Worm (Caenorhabditis elegans) whole organism, L1 larva: Measurements from ENCODE around the gene F56H9.2.

Experiments used
- Y116A8C.19 ChIP-seq: sonication (generic microtip); optimal IDR thresholded peaks from 2 replicates; lab custom pipeline; 2016; ENCODE audit warnings: missing compliant biosample characterization, missing genetic modification characterization, borderline replicate concordance
- aha-1 ChIP-seq: fragments of 150-350 bp; optimal IDR thresholded peaks from 2 replicates; lab custom pipeline; 2014; ENCODE audit warnings: missing biosample characterization, missing genetic modification characterization
- aly-2 ChIP-seq: fragments of 150-350 bp; optimal IDR thresholded peaks from 2 replicates; lab custom pipeline; 2014; ENCODE audit warnings: missing biosample characterization, missing genetic modification characterization
- ama-1 ChIP-seq: fragments of 150-350 bp; optimal IDR thresholded peaks from 2 replicates; lab custom pipeline; 2014
- ceh-8 ChIP-seq: fragments of 200-800 bp; sonication (Bioruptor generic); optimal IDR thresholded peaks from 2 replicates; lab custom pipeline; 2018; ENCODE audit warnings: mild to moderate bottlenecking, missing genetic modification characterization, moderate library complexity, missing compliant biosample characterization
- ceh-82 ChIP-seq, 3 experiments: fragments of 150-350 bp in 1 of 3; sonication (generic microtip) in 2 of 3; optimal IDR thresholded peaks; 2 replicates each; lab custom pipeline; 2014 to 2017; ENCODE audit warnings: missing biosample characterization in 3 of 3, missing genetic modification characterization in 3 of 3
- efl-1 ChIP-seq, 4 experiments: fragments of 150-350 bp; optimal IDR thresholded peaks in 3 of 4; peaks in 1 of 4; 1 replicate in 1 of 4; 2 replicates in 3 of 4; lab custom pipeline; 2014; ENCODE audit warnings: missing biosample characterization in 2 of 4, missing genetic modification characterization in 2 of 4, missing genetic modification reagents in 2 of 4
- efl-3 ChIP-seq: fragments of 200-800 bp; sonication (Bioruptor generic); optimal IDR thresholded peaks from 2 replicates; lab custom pipeline; 2018; ENCODE audit warnings: mild to moderate bottlenecking, missing genetic modification characterization, missing compliant biosample characterization
- egl-27 ChIP-seq, 2 experiments: fragments of 150-350 bp in 1 of 2; sonication (generic microtip); optimal IDR thresholded peaks; 3 replicates each; lab custom pipeline; 2017 to 2018; ENCODE audit warnings: missing biosample characterization in 2 of 2, missing genetic modification characterization in 2 of 2, missing genetic modification reagents in 2 of 2
- elt-3 ChIP-seq, 6 experiments: fragments of 150-350 bp in 1 of 6; sonication (generic microtip); optimal IDR thresholded peaks; 2 replicates each; lab custom pipeline; 2017 to 2018; ENCODE audit warnings: missing biosample characterization in 6 of 6, missing genetic modification characterization in 6 of 6, inconsistent platforms in 1 of 6
- ets-5 ChIP-seq: fragments of 200-800 bp; sonication (Bioruptor generic); IDR thresholded peaks from 2 replicates; pipeline ENCODE4 v1.3.6; 2022; ENCODE audit warnings: missing genetic modification characterization, missing compliant biosample characterization
- fkh-10 ChIP-seq: sonication (generic microtip); optimal IDR thresholded peaks from 2 replicates; lab custom pipeline; 2017; ENCODE audit warnings: missing biosample characterization, missing genetic modification reagents, missing genetic modification characterization
- fkh-8 ChIP-seq: sonication (generic microtip); optimal IDR thresholded peaks from 2 replicates; lab custom pipeline; 2016; ENCODE audit warnings: mild to moderate bottlenecking, missing genetic modification characterization, missing compliant biosample characterization
- fos-1 ChIP-seq: fragments of 150-350 bp; optimal IDR thresholded peaks from 2 replicates; lab custom pipeline; 2014; ENCODE audit warnings: missing biosample characterization, missing genetic modification characterization
- hlh-17 ChIP-seq: fragments of 200-800 bp; sonication (Bioruptor generic); optimal IDR thresholded peaks from 2 replicates; lab custom pipeline; 2018; ENCODE audit warnings: missing genetic modification characterization, mild to moderate bottlenecking, missing compliant biosample characterization, moderate library complexity, borderline replicate concordance
- hlh-4 ChIP-seq: sonication (generic microtip); optimal IDR thresholded peaks from 2 replicates; lab custom pipeline; 2016; ENCODE audit warnings: mild to moderate bottlenecking, missing genetic modification characterization, missing compliant biosample characterization
- irx-1 ChIP-seq: sonication (generic microtip); optimal IDR thresholded peaks from 2 replicates; lab custom pipeline; 2016; ENCODE audit warnings: missing genetic modification characterization, missing compliant biosample characterization
- isw-1 ChIP-seq: fragments of 200-800 bp; sonication (Bioruptor generic); IDR thresholded peaks from 2 replicates; pipeline ENCODE4 v1.3.6; 2022; ENCODE audit warnings: missing genetic modification characterization, missing compliant biosample characterization
- jun-1 ChIP-seq: fragments of 150-350 bp; optimal IDR thresholded peaks from 2 replicates; lab custom pipeline; 2014; ENCODE audit warnings: missing biosample characterization, missing genetic modification reagents, missing genetic modification characterization
- lin-13 ChIP-seq: fragments of 150-350 bp; optimal IDR thresholded peaks from 2 replicates; lab custom pipeline; 2014; ENCODE audit warnings: missing biosample characterization, missing genetic modification reagents, missing genetic modification characterization
- lin-14 ChIP-seq: fragments of 200-800 bp; sonication (Bioruptor generic); optimal IDR thresholded peaks from 2 replicates; lab custom pipeline; 2018; ENCODE audit warnings: mild to moderate bottlenecking, missing genetic modification characterization, moderate library complexity, missing compliant biosample characterization
- lin-15B ChIP-seq: fragments of 150-350 bp; sonication (generic microtip); optimal IDR thresholded peaks from 3 replicates; lab custom pipeline; 2014; ENCODE audit warnings: missing biosample characterization, missing genetic modification characterization
- lin-35 ChIP-seq, 2 experiments: fragments of 150-350 bp; optimal IDR thresholded peaks; 2 replicates each; lab custom pipeline; 2014; ENCODE audit warnings: missing biosample characterization in 2 of 2, missing genetic modification characterization in 2 of 2, missing genetic modification reagents in 2 of 2
- lin-39 ChIP-seq: fragments of 150-350 bp; optimal IDR thresholded peaks from 2 replicates; lab custom pipeline; 2014; ENCODE audit warnings: missing biosample characterization, missing genetic modification reagents, missing genetic modification characterization
- lir-3 ChIP-seq: sonication (generic microtip); optimal IDR thresholded peaks from 2 replicates; lab custom pipeline; 2016; ENCODE audit warnings: mild to moderate bottlenecking, missing genetic modification characterization, moderate library complexity, missing compliant biosample characterization; ENCODE audit not compliant: poor library complexity
- lsy-2 ChIP-seq, 2 experiments: fragments of 150-350 bp; optimal IDR thresholded peaks; 2 replicates each; lab custom pipeline; 2014; ENCODE audit warnings: missing biosample characterization in 2 of 2, missing genetic modification characterization in 2 of 2
- mef-2 ChIP-seq: fragments of 150-350 bp; optimal IDR thresholded peaks from 2 replicates; lab custom pipeline; 2014; ENCODE audit warnings: missing biosample characterization, missing genetic modification characterization
- mep-1 ChIP-seq: fragments of 150-350 bp; optimal IDR thresholded peaks from 2 replicates; lab custom pipeline; 2014; ENCODE audit warnings: missing biosample characterization, missing genetic modification characterization
- nhr-11 ChIP-seq: fragments of 150-350 bp; optimal IDR thresholded peaks from 2 replicates; lab custom pipeline; 2014; ENCODE audit warnings: missing biosample characterization, missing genetic modification characterization
- nhr-20 ChIP-seq: sonication (generic microtip); optimal IDR thresholded peaks from 2 replicates; lab custom pipeline; 2016; ENCODE audit warnings: mild to moderate bottlenecking, missing genetic modification characterization, missing compliant biosample characterization
- nhr-28 ChIP-seq: fragments of 150-350 bp; optimal IDR thresholded peaks from 2 replicates; lab custom pipeline; 2014; ENCODE audit warnings: missing biosample characterization, missing genetic modification characterization
- nhr-47 ChIP-seq: sonication (generic microtip); optimal IDR thresholded peaks from 2 replicates; lab custom pipeline; 2016; ENCODE audit warnings: mild to moderate bottlenecking, missing genetic modification characterization, moderate library complexity, missing compliant biosample characterization
- nhr-76 ChIP-seq: sonication (generic microtip); optimal IDR thresholded peaks from 2 replicates; lab custom pipeline; 2017; ENCODE audit warnings: missing biosample characterization, missing genetic modification characterization
- nhr-77 ChIP-seq: fragments of 150-350 bp; optimal IDR thresholded peaks from 2 replicates; lab custom pipeline; 2014; ENCODE audit warnings: missing biosample characterization, missing genetic modification characterization
- pag-3 ChIP-seq: sonication (generic microtip); optimal IDR thresholded peaks from 2 replicates; lab custom pipeline; 2017; ENCODE audit warnings: missing genetic modification characterization, mild to moderate bottlenecking, missing compliant biosample characterization, antibody characterized with exemption, borderline replicate concordance; ENCODE audit not compliant: insufficient read depth
- pax-3 ChIP-seq: fragments of 200-800 bp; sonication (Bioruptor generic); optimal IDR thresholded peaks from 2 replicates; lab custom pipeline; 2018; ENCODE audit warnings: mild to moderate bottlenecking, missing genetic modification characterization, moderate library complexity, missing compliant biosample characterization
- pqm-1 ChIP-seq: sonication (generic microtip); optimal IDR thresholded peaks from 3 replicates; lab custom pipeline; 2017; ENCODE audit warnings: missing biosample characterization, missing genetic modification characterization
- rnt-1 ChIP-seq: sonication (generic microtip); optimal IDR thresholded peaks from 2 replicates; lab custom pipeline; 2016; ENCODE audit warnings: mild to moderate bottlenecking, missing genetic modification characterization, moderate library complexity, missing compliant biosample characterization
- skn-1 ChIP-seq: fragments of 150-350 bp; optimal IDR thresholded peaks from 2 replicates; lab custom pipeline; 2014; ENCODE audit warnings: missing biosample characterization, missing genetic modification characterization
- snpc-4 ChIP-seq: fragments of 150-350 bp; optimal IDR thresholded peaks from 2 replicates; lab custom pipeline; 2014; ENCODE audit warnings: missing biosample characterization, missing genetic modification characterization
- snu-23 ChIP-seq: sonication (generic microtip); optimal IDR thresholded peaks from 2 replicates; lab custom pipeline; 2016; ENCODE audit warnings: missing genetic modification characterization, missing compliant biosample characterization
- sox-4 ChIP-seq: sonication (generic microtip); optimal IDR thresholded peaks from 2 replicates; lab custom pipeline; 2016; ENCODE audit warnings: missing genetic modification characterization, missing compliant biosample characterization
- sup-37 ChIP-seq: fragments of 200-800 bp; sonication (Bioruptor generic); optimal IDR thresholded peaks from 2 replicates; lab custom pipeline; 2018; ENCODE audit warnings: mild to moderate bottlenecking, missing genetic modification characterization, missing compliant biosample characterization
- swsn-7 ChIP-seq: sonication (generic microtip); optimal IDR thresholded peaks from 2 replicates; lab custom pipeline; 2016; ENCODE audit warnings: missing genetic modification characterization, missing compliant biosample characterization
- tbx-2 ChIP-seq: sonication (generic microtip); optimal IDR thresholded peaks from 2 replicates; lab custom pipeline; 2016; ENCODE audit warnings: missing genetic modification characterization, missing compliant biosample characterization
- tlp-1 ChIP-seq: fragments of 150-350 bp; optimal IDR thresholded peaks from 2 replicates; lab custom pipeline; 2014; ENCODE audit warnings: missing biosample characterization, missing genetic modification characterization
- unc-30 ChIP-seq: sonication (generic microtip); optimal IDR thresholded peaks from 2 replicates; lab custom pipeline; 2017; ENCODE audit warnings: missing biosample characterization, missing genetic modification characterization
- unc-98 ChIP-seq: fragments of 200-800 bp; sonication (Bioruptor generic); IDR thresholded peaks from 2 replicates; pipeline ENCODE4 v1.3.6; 2022; ENCODE audit warnings: missing genetic modification characterization, missing compliant biosample characterization
- vab-15 ChIP-seq: sonication (generic microtip); optimal IDR thresholded peaks from 2 replicates; lab custom pipeline; 2017; ENCODE audit warnings: missing genotype, mild to moderate bottlenecking, missing genetic modification characterization, missing compliant biosample characterization
- xbp-1 ChIP-seq: sonication (generic microtip); optimal IDR thresholded peaks from 2 replicates; lab custom pipeline; 2016; ENCODE audit warnings: missing genetic modification characterization, missing compliant biosample characterization
- zip-4 ChIP-seq: fragments of 200-800 bp; sonication (Bioruptor generic); optimal IDR thresholded peaks from 2 replicates; lab custom pipeline; 2018; ENCODE audit warnings: mild to moderate bottlenecking, missing genetic modification characterization, moderate library complexity, missing compliant biosample characterization
- ztf-11 ChIP-seq, 2 experiments: sonication (generic microtip); optimal IDR thresholded peaks; 2 replicates each; lab custom pipeline; 2016 to 2017; ENCODE audit warnings: missing genetic modification characterization in 2 of 2, missing biosample characterization in 1 of 2, missing compliant biosample characterization in 1 of 2

Gene F56H9.2

ce11 chrV:12637238-12637690 lies at the start of gene F56H9.2:
Gene F56H9.2 (plus strand): TSS chrV:12637663.
- TF ChIP-seq lin-35 (GFP tag; optimal IDR thresholded peaks at IDR 0.05; lab: Kevin White, UChicago) (peak; percentile 43 to 83), skn-1 (tag; lab: Kevin White, UChicago) (peak; percentile 65), lin-14 (GFP tag; lab: Kevin White, UChicago) (peak; percentile 96), nhr-11 (tag; lab: Kevin White, UChicago) (no peak), Y116A8C.19 (tag; lab: Kevin White, UChicago) (no peak), nhr-47 (tag; lab: Kevin White, UChicago) (peak; percentile 70), nhr-20 (peak; percentile 98), rnt-1 (tag; lab: Kevin White, UChicago) (peak; percentile 88), ceh-82 (tag; optimal IDR thresholded peaks at IDR 0.05; lab: Kevin White, UChicago) (peak in 2 of 3 experiments; percentile 7 to 51), hlh-4 (tag; lab: Kevin White, UChicago) (no peak), nhr-76 (tag; lab: Kevin White, UChicago) (no peak), lin-15B (tag; lab: Kevin White, UChicago) (no peak), isw-1 (GFP tag; lab: Robert Waterston, UW) (0 out of 2 replicates have a peak, but pooled peaks have one; percentile 2), ztf-11 (tag; optimal IDR thresholded peaks at IDR 0.05; lab: Kevin White, UChicago) (peak in 1 of 2 experiments; percentile 27), mep-1 (tag; lab: Kevin White, UChicago) (peak; percentile 72), aha-1 (tag; lab: Kevin White, UChicago) (no peak), nhr-28 (tag; lab: Kevin White, UChicago) (no peak), vab-15 (tag; lab: Kevin White, UChicago) (no peak), ceh-8 (GFP tag; lab: Kevin White, UChicago) (no peak), snu-23 (GFP tag; lab: Kevin White, UChicago) (no peak), efl-3 (GFP tag; lab: Kevin White, UChicago) (no peak), sox-4 (no peak), sup-37 (GFP tag; lab: Kevin White, UChicago) (peak; percentile 24), egl-27 (tag; optimal IDR thresholded peaks at IDR 0.05; lab: Kevin White, UChicago) (peak; percentile 66 to 72), tbx-2 (tag; lab: Kevin White, UChicago) (peak; percentile 83), aly-2 (tag; lab: Kevin White, UChicago) (no peak), lsy-2 (tag; optimal IDR thresholded peaks at IDR 0.05; lab: Kevin White, UChicago) (peak; percentile 53 to 77), ama-1 (lab: Kevin White, UChicago) (peak; percentile 36), pax-3 (tag; lab: Kevin White, UChicago) (peak; percentile 83), xbp-1 (tag; lab: Kevin White, UChicago) (peak; percentile 61), lin-39 (tag; lab: Kevin White, UChicago) (peak; percentile 10), snpc-4 (tag; lab: Kevin White, UChicago) (no peak), fkh-8 (tag; lab: Kevin White, UChicago) (no peak), pag-3 (no peak), ets-5 (GFP tag; lab: Robert Waterston, UW) (no peak), fkh-10 (GFP tag; lab: Kevin White, UChicago) (no peak), mef-2 (tag; lab: Kevin White, UChicago) (peak; percentile 26), fos-1 (tag; lab: Kevin White, UChicago) (peak; percentile 13), elt-3 (tag; optimal IDR thresholded peaks at IDR 0.05; lab: Kevin White, UChicago) (peak in 3 of 6 experiments; percentile 68 to 92 (median 70)), tlp-1 (tag; lab: Kevin White, UChicago) (no peak), efl-1 (optimal IDR thresholded peaks at IDR 0.05; lab: Kevin White, UChicago) (peak; percentile 44 to 46), efl-1 (GFP tag; optimal IDR thresholded peaks at IDR 0.05 in 1 of 2; lab: Kevin White, UChicago) (peak; percentile 14 to 92), hlh-17 (no peak), lir-3 (tag; lab: Kevin White, UChicago) (peak; percentile 46), lin-13 (GFP tag; lab: Kevin White, UChicago) (peak; percentile 8), swsn-7 (peak; percentile 74), unc-30 (tag; lab: Kevin White, UChicago) (no peak), zip-4 (GFP tag; lab: Kevin White, UChicago) (no peak), pqm-1 (tag; lab: Kevin White, UChicago) (peak; percentile 42), unc-98 (GFP tag; lab: Robert Waterston, UW) (no peak), jun-1 (tag; lab: Kevin White, UChicago) (peak; percentile 62), irx-1 (tag; lab: Kevin White, UChicago) (peak; percentile 59), nhr-77 (tag; lab: Kevin White, UChicago) (peak; percentile 58)
